Fruit fly (Drosophila melanogaster) whole organism, wandering third instar larva: ENCODE data around the gene CG5966.

ENCODE experiments used
- Abd-B ChIP-seq: fragments of >200 bp; optimal IDR thresholded peaks from 2 replicates; lab custom pipeline; 2017; ENCODE audit warnings: missing biosample characterization, missing genetic modification characterization
- CG32264 ChIP-seq: fragments of 200-800 bp; sonication (Bioruptor generic); optimal IDR thresholded peaks from 2 replicates; lab custom pipeline; 2016; ENCODE audit warnings: missing biosample characterization, missing genetic modification characterization
- CG9705 ChIP-seq: fragments of 200-800 bp; sonication (Bioruptor generic); optimal IDR thresholded peaks from 2 replicates; lab custom pipeline; 2018; ENCODE audit warnings: missing biosample characterization, mild to moderate bottlenecking, missing genetic modification characterization
- CrebA ChIP-seq: fragments of 200-800 bp; sonication (Bioruptor generic); optimal IDR thresholded peaks from 2 replicates; lab custom pipeline; 2016; ENCODE audit warnings: missing biosample characterization, mild to moderate bottlenecking, missing genetic modification characterization, borderline replicate concordance
- Dfd ChIP-seq: fragments of >200 bp; optimal IDR thresholded peaks from 2 replicates; lab custom pipeline; 2017; ENCODE audit warnings: missing biosample characterization, missing genetic modification characterization
- Dif ChIP-seq: fragments of 200-275, 200-300 bp; sonication (Bioruptor generic); optimal IDR thresholded peaks from 2 replicates; lab custom pipeline; 2018; ENCODE audit warnings: missing biosample characterization, missing genetic modification characterization; ENCODE audit not compliant: partially characterized antibody
- GATAd ChIP-seq: sonication (Bioruptor generic); optimal IDR thresholded peaks from 2 replicates; lab custom pipeline; 2016; ENCODE audit warnings: missing biosample characterization, missing genetic modification characterization
- HLH106 ChIP-seq: fragments of 200-800 bp; optimal IDR thresholded peaks from 3 replicates; lab custom pipeline; 2019; ENCODE audit warnings: missing biosample characterization, mild to moderate bottlenecking, missing genetic modification characterization, moderate library complexity
- Hnf4 ChIP-seq: fragments of 200-800 bp; sonication (Bioruptor generic); optimal IDR thresholded peaks from 2 replicates; lab custom pipeline; 2016; ENCODE audit warnings: missing biosample characterization, mild to moderate bottlenecking, missing genetic modification characterization
- Hr78 ChIP-seq: fragments of >200 bp; optimal IDR thresholded peaks from 2 replicates; lab custom pipeline; 2017; ENCODE audit warnings: missing biosample characterization, missing genetic modification characterization
- Hr83 ChIP-seq: fragments of 200-300 bp; sonication (Bioruptor generic); optimal IDR thresholded peaks from 2 replicates; lab custom pipeline; 2016; ENCODE audit warnings: missing biosample characterization, mild to moderate bottlenecking, missing genetic modification characterization, moderate library complexity; ENCODE audit not compliant: poor library complexity, severe bottlenecking
- Jra ChIP-seq: sonication (Bioruptor generic); optimal IDR thresholded peaks from 2 replicates; lab custom pipeline; 2016; ENCODE audit warnings: missing biosample characterization, missing genetic modification characterization
- Mio ChIP-seq: sonication (Bioruptor generic); optimal IDR thresholded peaks from 2 replicates; lab custom pipeline; 2016; ENCODE audit warnings: missing biosample characterization, missing genetic modification characterization
- Myc ChIP-seq: fragments of >200 bp; optimal IDR thresholded peaks from 2 replicates; lab custom pipeline; 2017
- N ChIP-seq: fragments of >200 bp; optimal IDR thresholded peaks from 2 replicates; lab custom pipeline; 2018; ENCODE audit warnings: missing biosample characterization, missing external identifiers, missing genetic modification characterization
- OdsH ChIP-seq: fragments of 200-800 bp; sonication (Bioruptor generic); optimal IDR thresholded peaks from 2 replicates; lab custom pipeline; 2016; ENCODE audit warnings: missing biosample characterization, mild to moderate bottlenecking, missing genetic modification characterization
- Rel ChIP-seq, 2 experiments: fragments of 200-800 bp; sonication (Bioruptor generic) in 1 of 2; optimal IDR thresholded peaks; 2 replicates in 1 of 2; 3 replicates in 1 of 2; lab custom pipeline; 2016 to 2019; ENCODE audit warnings: mild to moderate bottlenecking in 2 of 2, missing biosample characterization in 2 of 2, missing genetic modification characterization in 2 of 2, moderate library complexity in 1 of 2
- Sp1 ChIP-seq: fragments of 200-800 bp; sonication (Bioruptor generic); optimal IDR thresholded peaks from 3 replicates; lab custom pipeline; 2019; ENCODE audit warnings: missing biosample characterization, mild to moderate bottlenecking, missing genetic modification characterization, moderate library complexity
- Vsx2 ChIP-seq: fragments of 200-300, 225-300 bp; sonication (Bioruptor generic); optimal IDR thresholded peaks from 2 replicates; lab custom pipeline; 2018; ENCODE audit warnings: missing biosample characterization, missing genetic modification characterization; ENCODE audit not compliant: partially characterized antibody
- br ChIP-seq: fragments of 200-800 bp; sonication (Bioruptor generic); optimal IDR thresholded peaks from 2 replicates; lab custom pipeline; 2016; ENCODE audit warnings: missing biosample characterization, missing genetic modification characterization
- brk ChIP-seq: fragments of 200-800 bp; sonication (Bioruptor generic); optimal IDR thresholded peaks from 2 replicates; lab custom pipeline; 2016; ENCODE audit warnings: missing biosample characterization, mild to moderate bottlenecking, missing genetic modification characterization
- dl ChIP-seq, 2 experiments: fragments of 175-275, 200-275 bp in 1 of 2; fragments of 200-275 bp in 1 of 2; sonication (Bioruptor generic); optimal IDR thresholded peaks; lab custom pipeline; 2018; ENCODE audit warnings: mild to moderate bottlenecking in 2 of 2, missing biosample characterization in 2 of 2, missing genetic modification characterization in 2 of 2, moderate library complexity in 2 of 2; ENCODE audit not compliant: partially characterized antibody in 2 of 2, insufficient read depth in 1 of 2
- dmrt93B ChIP-seq: fragments of 200-800 bp; sonication (Bioruptor generic); optimal IDR thresholded peaks from 2 replicates; lab custom pipeline; 2018; ENCODE audit warnings: missing biosample characterization, mild to moderate bottlenecking, missing genetic modification characterization
- dsf ChIP-seq: sonication (Bioruptor generic); optimal IDR thresholded peaks from 2 replicates; lab custom pipeline; 2016; ENCODE audit warnings: missing biosample characterization, missing genetic modification characterization, borderline replicate concordance
- ey ChIP-seq: fragments of 200-800 bp; sonication (Bioruptor generic); optimal IDR thresholded peaks from 2 replicates; lab custom pipeline; 2016; ENCODE audit warnings: missing biosample characterization, missing genetic modification characterization
- foxo ChIP-seq, 2 experiments: fragments of 200-800 bp; sonication (Bioruptor generic); optimal IDR thresholded peaks; 2 replicates in 1 of 2; 3 replicates in 1 of 2; lab custom pipeline; 2016 to 2017; ENCODE audit warnings: missing biosample characterization in 2 of 2, missing genetic modification characterization in 2 of 2
- fru ChIP-seq: fragments of 200-800 bp; sonication (Bioruptor generic); optimal IDR thresholded peaks from 3 replicates; lab custom pipeline; 2016; ENCODE audit warnings: missing biosample characterization, mild to moderate bottlenecking, missing genetic modification characterization
- h ChIP-seq: fragments of 200-800 bp; sonication (Bioruptor generic); optimal IDR thresholded peaks from 3 replicates; lab custom pipeline; 2016; ENCODE audit warnings: missing biosample characterization, mild to moderate bottlenecking, missing genetic modification characterization
- jim ChIP-seq: fragments of 175-275, 200-325 bp; sonication (Bioruptor generic); optimal IDR thresholded peaks from 2 replicates; lab custom pipeline; 2016; ENCODE audit warnings: missing biosample characterization, mild to moderate bottlenecking, missing genetic modification characterization
- lola ChIP-seq: fragments of >200 bp; optimal IDR thresholded peaks from 2 replicates; lab custom pipeline; 2017; ENCODE audit warnings: missing biosample characterization, missing genetic modification characterization
- pan ChIP-seq: fragments of >200 bp; optimal IDR thresholded peaks from 2 replicates; lab custom pipeline; 2017
- psq ChIP-seq: fragments of 200-800 bp; sonication (Bioruptor generic); optimal IDR thresholded peaks from 3 replicates; lab custom pipeline; 2017; ENCODE audit warnings: missing biosample characterization, mild to moderate bottlenecking, missing genetic modification characterization, moderate library complexity
- rgr ChIP-seq: fragments of 200-800 bp; sonication (Bioruptor generic); optimal IDR thresholded peaks from 3 replicates; lab custom pipeline; 2016; ENCODE audit warnings: missing biosample characterization, mild to moderate bottlenecking, missing genetic modification characterization
- sage ChIP-seq: fragments of 200-800 bp; sonication (Bioruptor generic); optimal IDR thresholded peaks from 2 replicates; lab custom pipeline; 2016; ENCODE audit warnings: missing biosample characterization, mild to moderate bottlenecking, missing genetic modification characterization
- sv ChIP-seq: fragments of 200-800 bp; sonication (Bioruptor generic); optimal IDR thresholded peaks from 3 replicates; lab custom pipeline; 2016; ENCODE audit warnings: missing biosample characterization, missing genetic modification characterization
- tai ChIP-seq: sonication (Bioruptor generic); optimal IDR thresholded peaks from 2 replicates; lab custom pipeline; 2016; ENCODE audit warnings: missing biosample characterization, missing genetic modification characterization
- usp ChIP-seq: fragments of >200 bp; optimal IDR thresholded peaks from 2 replicates; lab custom pipeline; 2017; ENCODE audit warnings: missing biosample characterization, missing genetic modification characterization
- woc ChIP-seq: sonication (Bioruptor generic); optimal IDR thresholded peaks from 2 replicates; lab custom pipeline; 2016; ENCODE audit warnings: missing biosample characterization, mild to moderate bottlenecking, missing genetic modification characterization

Gene CG5966

DNA sequence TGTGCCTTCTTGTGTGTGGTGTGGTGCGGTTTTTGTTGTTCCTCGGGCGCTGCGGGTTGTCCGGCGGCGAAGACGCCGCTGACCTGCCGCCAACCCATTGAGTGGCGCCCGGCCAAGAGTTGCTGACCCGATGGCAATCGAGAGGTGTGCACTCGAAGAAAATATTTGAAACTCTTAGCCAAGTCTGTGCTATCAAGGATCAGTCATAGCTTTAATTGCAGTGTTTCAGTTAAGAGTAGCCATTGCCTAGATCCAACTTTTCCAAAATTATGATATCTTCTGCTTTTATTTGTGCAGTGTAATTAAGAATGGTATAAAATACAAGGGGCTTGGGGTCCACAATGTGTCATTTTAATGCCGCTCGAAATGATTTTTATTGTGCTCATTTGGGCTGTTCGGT is 36.0 kb downstream of the CG5966 start:
- TF ChIP-seq OdsH (GFP tag; lab: Kevin White, UChicago) (peak; percentile 65), woc (peak; percentile 44), rgr (peak; percentile 61), brk (no peak), br (GFP tag; lab: Kevin White, UChicago) (peak; percentile 64), sv (GFP tag; lab: Kevin White, UChicago) (no peak), Hr78 (no peak), Vsx2 (GFP tag; lab: Kevin White, UChicago) (no peak), tai (GFP tag; lab: Kevin White, UChicago) (no peak), h (peak; percentile 70), psq (peak; percentile 54), foxo (GFP tag; optimal IDR thresholded peaks at IDR 0.05; lab: Kevin White, UChicago) (peak in 1 of 2 experiments; percentile 67), CG9705 (GFP tag; lab: Kevin White, UChicago) (no peak), Mio (GFP tag; lab: Kevin White, UChicago) (no peak), dmrt93B (GFP tag; lab: Kevin White, UChicago) (peak; percentile 50), CG32264 (GFP tag; lab: Kevin White, UChicago) (no peak), Jra (peak; percentile 28), Myc (lab: Kevin White, UChicago) (no peak), Rel (GFP tag; optimal IDR thresholded peaks at IDR 0.05; lab: Kevin White, UChicago) (no peak), Rel (tag; optimal IDR thresholded peaks at IDR 0.05; lab: Kevin White, UChicago) (no peak), ey (peak; percentile 48), GATAd (GFP tag; lab: Kevin White, UChicago) (no peak), sage (GFP tag; lab: Kevin White, UChicago) (no peak), dl (GFP tag; optimal IDR thresholded peaks at IDR 0.05; lab: Kevin White, UChicago; ENCODE audit: insufficient read depth in 1 of 2, partially characterized antibody in 2 of 2) (no peak), CrebA (GFP tag; lab: Kevin White, UChicago) (no peak), Sp1 (GFP tag; lab: Kevin White, UChicago) (peak; percentile 59), Hnf4 (GFP tag; lab: Kevin White, UChicago) (peak; percentile 68), jim (GFP tag; lab: Kevin White, UChicago) (no peak), Abd-B (no peak), pan (lab: Kevin White, UChicago) (no peak), Dif (no peak), Hr83 (GFP tag; lab: Kevin White, UChicago) (no peak), lola (GFP tag; lab: Kevin White, UChicago) (no peak), usp (GFP tag; lab: Kevin White, UChicago) (no peak), dsf (no peak), HLH106 (tag; lab: Kevin White, UChicago) (peak; percentile 71), fru (GFP tag; lab: Kevin White, UChicago) (peak; percentile 70), N (GFP tag; lab: Kevin White, UChicago) (no peak), Dfd (no peak)

DNA sequence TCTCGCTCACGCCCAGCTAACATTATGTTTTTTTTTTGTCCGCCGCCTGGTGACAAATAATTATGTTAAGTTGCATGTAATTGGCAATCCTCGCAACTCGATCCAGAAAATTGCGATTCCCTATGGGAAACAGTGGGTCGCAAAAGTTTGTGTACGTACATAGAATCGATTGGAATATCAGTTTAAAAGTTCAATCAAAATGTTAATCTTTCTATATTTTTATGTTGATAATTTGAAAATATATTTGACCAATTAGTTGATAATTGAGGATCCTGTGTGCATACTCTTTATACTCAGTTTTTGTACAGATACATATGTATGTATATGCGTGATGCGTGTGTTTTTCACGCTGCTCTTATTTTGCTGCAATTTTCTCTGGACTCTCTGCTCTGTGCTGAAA is 39.3 kb downstream of the CG5966 start:
- TF ChIP-seq h (peak; percentile 10), Hr83 (GFP tag; lab: Kevin White, UChicago) (no peak), Dif (no peak), Mio (GFP tag; lab: Kevin White, UChicago) (no peak), HLH106 (tag; lab: Kevin White, UChicago) (peak; percentile 56), Dfd (no peak), GATAd (GFP tag; lab: Kevin White, UChicago) (no peak), Abd-B (no peak), brk (no peak), Sp1 (GFP tag; lab: Kevin White, UChicago) (no peak), usp (GFP tag; lab: Kevin White, UChicago) (no peak), Jra (no peak), br (GFP tag; lab: Kevin White, UChicago) (no peak), jim (GFP tag; lab: Kevin White, UChicago) (no peak), CG32264 (GFP tag; lab: Kevin White, UChicago) (no peak), CG9705 (GFP tag; lab: Kevin White, UChicago) (no peak), CrebA (GFP tag; lab: Kevin White, UChicago) (no peak), tai (GFP tag; lab: Kevin White, UChicago) (peak; percentile 25), Rel (GFP tag; optimal IDR thresholded peaks at IDR 0.05; lab: Kevin White, UChicago) (no peak), Rel (tag; optimal IDR thresholded peaks at IDR 0.05; lab: Kevin White, UChicago) (no peak), woc (no peak), Myc (lab: Kevin White, UChicago) (no peak), dmrt93B (GFP tag; lab: Kevin White, UChicago) (no peak), Hr78 (no peak), lola (GFP tag; lab: Kevin White, UChicago) (no peak), foxo (GFP tag; optimal IDR thresholded peaks at IDR 0.05; lab: Kevin White, UChicago) (peak in 1 of 2 experiments; percentile 32), pan (lab: Kevin White, UChicago) (no peak), psq (no peak), Hnf4 (GFP tag; lab: Kevin White, UChicago) (no peak), sage (GFP tag; lab: Kevin White, UChicago) (no peak), ey (peak; percentile 5), Vsx2 (GFP tag; lab: Kevin White, UChicago) (no peak), dl (GFP tag; optimal IDR thresholded peaks at IDR 0.05; lab: Kevin White, UChicago; ENCODE audit: insufficient read depth in 1 of 2, partially characterized antibody in 2 of 2) (no peak), dsf (no peak), N (GFP tag; lab: Kevin White, UChicago) (no peak), sv (GFP tag; lab: Kevin White, UChicago) (no peak), OdsH (GFP tag; lab: Kevin White, UChicago) (peak; percentile 3), fru (GFP tag; lab: Kevin White, UChicago) (peak; percentile 36), rgr (peak; percentile 18)
